Worm (Caenorhabditis elegans) whole organism, L1 larva: ENCODE data around the gene T04A8.8.

Source experiments
- C04F5.9 ChIP-seq: sonication (generic microtip); optimal IDR thresholded peaks from 2 replicates; lab custom pipeline; 2016; ENCODE audit warnings: missing genetic modification characterization, missing compliant biosample characterization
- ama-1 ChIP-seq: fragments of 150-350 bp; optimal IDR thresholded peaks from 2 replicates; lab custom pipeline; 2014
- dpl-1 ChIP-seq, 3 experiments: fragments of 150-350 bp in 2 of 3; sonication (generic microtip) in 1 of 3; optimal IDR thresholded peaks; 2 replicates each; lab custom pipeline; 2014 to 2017; ENCODE audit warnings: missing biosample characterization in 3 of 3, missing genetic modification characterization in 3 of 3, missing genetic modification reagents in 3 of 3
- egl-27 ChIP-seq, 2 experiments: fragments of 150-350 bp in 1 of 2; sonication (generic microtip); optimal IDR thresholded peaks; 3 replicates each; lab custom pipeline; 2017 to 2018; ENCODE audit warnings: missing biosample characterization in 2 of 2, missing genetic modification characterization in 2 of 2, missing genetic modification reagents in 2 of 2
- fkh-10 ChIP-seq: sonication (generic microtip); optimal IDR thresholded peaks from 2 replicates; lab custom pipeline; 2017; ENCODE audit warnings: missing biosample characterization, missing genetic modification reagents, missing genetic modification characterization
- fos-1 ChIP-seq: fragments of 150-350 bp; optimal IDR thresholded peaks from 2 replicates; lab custom pipeline; 2014; ENCODE audit warnings: missing biosample characterization, missing genetic modification characterization
- lin-14 ChIP-seq: fragments of 200-800 bp; sonication (Bioruptor generic); optimal IDR thresholded peaks from 2 replicates; lab custom pipeline; 2018; ENCODE audit warnings: mild to moderate bottlenecking, missing genetic modification characterization, moderate library complexity, missing compliant biosample characterization
- nhr-11 ChIP-seq: fragments of 150-350 bp; optimal IDR thresholded peaks from 2 replicates; lab custom pipeline; 2014; ENCODE audit warnings: missing biosample characterization, missing genetic modification characterization
- nhr-237 ChIP-seq: fragments of 150-350 bp; optimal IDR thresholded peaks from 2 replicates; lab custom pipeline; 2014; ENCODE audit warnings: missing biosample characterization, missing genetic modification characterization
- nhr-28 ChIP-seq: fragments of 150-350 bp; optimal IDR thresholded peaks from 2 replicates; lab custom pipeline; 2014; ENCODE audit warnings: missing biosample characterization, missing genetic modification characterization
- snpc-4 ChIP-seq: fragments of 150-350 bp; optimal IDR thresholded peaks from 2 replicates; lab custom pipeline; 2014; ENCODE audit warnings: missing biosample characterization, missing genetic modification characterization
- tbx-2 ChIP-seq: sonication (generic microtip); optimal IDR thresholded peaks from 2 replicates; lab custom pipeline; 2016; ENCODE audit warnings: missing genetic modification characterization, missing compliant biosample characterization
- unc-62 ChIP-seq: fragments of 150-350 bp; optimal IDR thresholded peaks from 2 replicates; lab custom pipeline; 2014; ENCODE audit warnings: missing biosample characterization, missing genetic modification reagents, missing genetic modification characterization
- zag-1 ChIP-seq: fragments of 150-350 bp; optimal IDR thresholded peaks from 2 replicates; lab custom pipeline; 2014; ENCODE audit warnings: missing biosample characterization, missing genetic modification characterization

DNA sequence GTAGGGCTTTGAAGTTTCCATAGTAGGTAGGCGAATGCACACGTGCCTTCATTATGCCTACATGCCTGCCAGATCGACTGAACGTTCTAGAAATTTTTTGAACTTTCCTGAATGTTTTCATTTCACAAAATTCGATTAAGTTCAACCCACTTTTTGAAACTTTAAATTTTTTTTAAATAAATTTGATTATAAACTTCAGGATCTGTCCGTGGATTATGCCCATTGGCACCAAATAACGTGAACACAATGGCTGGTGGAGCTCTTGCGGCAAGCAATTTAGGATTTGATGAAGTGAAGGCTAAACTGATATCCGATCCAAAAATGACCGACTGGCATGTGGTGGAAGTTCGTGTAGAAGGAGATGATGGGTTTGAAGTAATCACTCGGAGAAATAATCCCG is 41.6 kb downstream of the T04A8.8 start, which contains the start of gene F17C8.7:
- TF ChIP-seq C04F5.9 (tag; lab: Kevin White, UChicago) (no peak), unc-62 (no peak), snpc-4 (tag; lab: Kevin White, UChicago) (no peak), egl-27 (tag; optimal IDR thresholded peaks at IDR 0.05; lab: Kevin White, UChicago) (no peak), dpl-1 (GFP tag; optimal IDR thresholded peaks at IDR 0.05; lab: Kevin White, UChicago) (no peak), fkh-10 (GFP tag; lab: Kevin White, UChicago) (no peak), ama-1 (no peak), tbx-2 (tag; lab: Kevin White, UChicago) (no peak), zag-1 (no peak), nhr-28 (tag; lab: Kevin White, UChicago) (no peak), fos-1 (tag; lab: Kevin White, UChicago) (no peak), nhr-237 (tag; lab: Kevin White, UChicago) (no peak), lin-14 (GFP tag; lab: Kevin White, UChicago) (no peak), nhr-11 (tag; lab: Kevin White, UChicago) (no peak)
